Fruit fly (Drosophila melanogaster) whole organism, wandering third instar larva: Measurements from ENCODE around the gene CG33116.

ENCODE experiments used
- Abd-B ChIP-seq: fragments of >200 bp; optimal IDR thresholded peaks from 2 replicates; lab custom pipeline; 2017; ENCODE audit warnings: missing biosample characterization, missing genetic modification characterization
- CG32264 ChIP-seq: fragments of 200-800 bp; sonication (Bioruptor generic); optimal IDR thresholded peaks from 2 replicates; lab custom pipeline; 2016; ENCODE audit warnings: missing biosample characterization, missing genetic modification characterization
- CG9705 ChIP-seq: fragments of 200-800 bp; sonication (Bioruptor generic); optimal IDR thresholded peaks from 2 replicates; lab custom pipeline; 2018; ENCODE audit warnings: missing biosample characterization, mild to moderate bottlenecking, missing genetic modification characterization
- CrebA ChIP-seq: fragments of 200-800 bp; sonication (Bioruptor generic); optimal IDR thresholded peaks from 2 replicates; lab custom pipeline; 2016; ENCODE audit warnings: missing biosample characterization, mild to moderate bottlenecking, missing genetic modification characterization, borderline replicate concordance
- Dfd ChIP-seq: fragments of >200 bp; optimal IDR thresholded peaks from 2 replicates; lab custom pipeline; 2017; ENCODE audit warnings: missing biosample characterization, missing genetic modification characterization
- Dif ChIP-seq: fragments of 200-275, 200-300 bp; sonication (Bioruptor generic); optimal IDR thresholded peaks from 2 replicates; lab custom pipeline; 2018; ENCODE audit warnings: missing biosample characterization, missing genetic modification characterization; ENCODE audit not compliant: partially characterized antibody
- GATAd ChIP-seq: sonication (Bioruptor generic); optimal IDR thresholded peaks from 2 replicates; lab custom pipeline; 2016; ENCODE audit warnings: missing biosample characterization, missing genetic modification characterization
- HLH106 ChIP-seq: fragments of 200-800 bp; optimal IDR thresholded peaks from 3 replicates; lab custom pipeline; 2019; ENCODE audit warnings: missing biosample characterization, mild to moderate bottlenecking, missing genetic modification characterization, moderate library complexity
- Hnf4 ChIP-seq: fragments of 200-800 bp; sonication (Bioruptor generic); optimal IDR thresholded peaks from 2 replicates; lab custom pipeline; 2016; ENCODE audit warnings: missing biosample characterization, mild to moderate bottlenecking, missing genetic modification characterization
- Hr78 ChIP-seq: fragments of >200 bp; optimal IDR thresholded peaks from 2 replicates; lab custom pipeline; 2017; ENCODE audit warnings: missing biosample characterization, missing genetic modification characterization
- Hr83 ChIP-seq: fragments of 200-300 bp; sonication (Bioruptor generic); optimal IDR thresholded peaks from 2 replicates; lab custom pipeline; 2016; ENCODE audit warnings: missing biosample characterization, mild to moderate bottlenecking, missing genetic modification characterization, moderate library complexity; ENCODE audit not compliant: poor library complexity, severe bottlenecking
- Jra ChIP-seq: sonication (Bioruptor generic); optimal IDR thresholded peaks from 2 replicates; lab custom pipeline; 2016; ENCODE audit warnings: missing biosample characterization, missing genetic modification characterization
- Mio ChIP-seq: sonication (Bioruptor generic); optimal IDR thresholded peaks from 2 replicates; lab custom pipeline; 2016; ENCODE audit warnings: missing biosample characterization, missing genetic modification characterization
- Myc ChIP-seq: fragments of >200 bp; optimal IDR thresholded peaks from 2 replicates; lab custom pipeline; 2017
- N ChIP-seq: fragments of >200 bp; optimal IDR thresholded peaks from 2 replicates; lab custom pipeline; 2018; ENCODE audit warnings: missing biosample characterization, missing external identifiers, missing genetic modification characterization
- OdsH ChIP-seq: fragments of 200-800 bp; sonication (Bioruptor generic); optimal IDR thresholded peaks from 2 replicates; lab custom pipeline; 2016; ENCODE audit warnings: missing biosample characterization, mild to moderate bottlenecking, missing genetic modification characterization
- Rel ChIP-seq, 2 experiments: fragments of 200-800 bp; sonication (Bioruptor generic) in 1 of 2; optimal IDR thresholded peaks; 2 replicates in 1 of 2; 3 replicates in 1 of 2; lab custom pipeline; 2016 to 2019; ENCODE audit warnings: mild to moderate bottlenecking in 2 of 2, missing biosample characterization in 2 of 2, missing genetic modification characterization in 2 of 2, moderate library complexity in 1 of 2
- Sp1 ChIP-seq: fragments of 200-800 bp; sonication (Bioruptor generic); optimal IDR thresholded peaks from 3 replicates; lab custom pipeline; 2019; ENCODE audit warnings: missing biosample characterization, mild to moderate bottlenecking, missing genetic modification characterization, moderate library complexity
- Vsx2 ChIP-seq: fragments of 200-300, 225-300 bp; sonication (Bioruptor generic); optimal IDR thresholded peaks from 2 replicates; lab custom pipeline; 2018; ENCODE audit warnings: missing biosample characterization, missing genetic modification characterization; ENCODE audit not compliant: partially characterized antibody
- br ChIP-seq: fragments of 200-800 bp; sonication (Bioruptor generic); optimal IDR thresholded peaks from 2 replicates; lab custom pipeline; 2016; ENCODE audit warnings: missing biosample characterization, missing genetic modification characterization
- brk ChIP-seq: fragments of 200-800 bp; sonication (Bioruptor generic); optimal IDR thresholded peaks from 2 replicates; lab custom pipeline; 2016; ENCODE audit warnings: missing biosample characterization, mild to moderate bottlenecking, missing genetic modification characterization
- dl ChIP-seq, 2 experiments: fragments of 175-275, 200-275 bp in 1 of 2; fragments of 200-275 bp in 1 of 2; sonication (Bioruptor generic); optimal IDR thresholded peaks; lab custom pipeline; 2018; ENCODE audit warnings: mild to moderate bottlenecking in 2 of 2, missing biosample characterization in 2 of 2, missing genetic modification characterization in 2 of 2, moderate library complexity in 2 of 2; ENCODE audit not compliant: partially characterized antibody in 2 of 2, insufficient read depth in 1 of 2
- dmrt93B ChIP-seq: fragments of 200-800 bp; sonication (Bioruptor generic); optimal IDR thresholded peaks from 2 replicates; lab custom pipeline; 2018; ENCODE audit warnings: missing biosample characterization, mild to moderate bottlenecking, missing genetic modification characterization
- dsf ChIP-seq: sonication (Bioruptor generic); optimal IDR thresholded peaks from 2 replicates; lab custom pipeline; 2016; ENCODE audit warnings: missing biosample characterization, missing genetic modification characterization, borderline replicate concordance
- ey ChIP-seq: fragments of 200-800 bp; sonication (Bioruptor generic); optimal IDR thresholded peaks from 2 replicates; lab custom pipeline; 2016; ENCODE audit warnings: missing biosample characterization, missing genetic modification characterization
- foxo ChIP-seq, 2 experiments: fragments of 200-800 bp; sonication (Bioruptor generic); optimal IDR thresholded peaks; 2 replicates in 1 of 2; 3 replicates in 1 of 2; lab custom pipeline; 2016 to 2017; ENCODE audit warnings: missing biosample characterization in 2 of 2, missing genetic modification characterization in 2 of 2
- fru ChIP-seq: fragments of 200-800 bp; sonication (Bioruptor generic); optimal IDR thresholded peaks from 3 replicates; lab custom pipeline; 2016; ENCODE audit warnings: missing biosample characterization, mild to moderate bottlenecking, missing genetic modification characterization
- h ChIP-seq: fragments of 200-800 bp; sonication (Bioruptor generic); optimal IDR thresholded peaks from 3 replicates; lab custom pipeline; 2016; ENCODE audit warnings: missing biosample characterization, mild to moderate bottlenecking, missing genetic modification characterization
- jim ChIP-seq: fragments of 175-275, 200-325 bp; sonication (Bioruptor generic); optimal IDR thresholded peaks from 2 replicates; lab custom pipeline; 2016; ENCODE audit warnings: missing biosample characterization, mild to moderate bottlenecking, missing genetic modification characterization
- lola ChIP-seq: fragments of >200 bp; optimal IDR thresholded peaks from 2 replicates; lab custom pipeline; 2017; ENCODE audit warnings: missing biosample characterization, missing genetic modification characterization
- pan ChIP-seq: fragments of >200 bp; optimal IDR thresholded peaks from 2 replicates; lab custom pipeline; 2017
- psq ChIP-seq: fragments of 200-800 bp; sonication (Bioruptor generic); optimal IDR thresholded peaks from 3 replicates; lab custom pipeline; 2017; ENCODE audit warnings: missing biosample characterization, mild to moderate bottlenecking, missing genetic modification characterization, moderate library complexity
- rgr ChIP-seq: fragments of 200-800 bp; sonication (Bioruptor generic); optimal IDR thresholded peaks from 3 replicates; lab custom pipeline; 2016; ENCODE audit warnings: missing biosample characterization, mild to moderate bottlenecking, missing genetic modification characterization
- sage ChIP-seq: fragments of 200-800 bp; sonication (Bioruptor generic); optimal IDR thresholded peaks from 2 replicates; lab custom pipeline; 2016; ENCODE audit warnings: missing biosample characterization, mild to moderate bottlenecking, missing genetic modification characterization
- sv ChIP-seq: fragments of 200-800 bp; sonication (Bioruptor generic); optimal IDR thresholded peaks from 3 replicates; lab custom pipeline; 2016; ENCODE audit warnings: missing biosample characterization, missing genetic modification characterization
- tai ChIP-seq: sonication (Bioruptor generic); optimal IDR thresholded peaks from 2 replicates; lab custom pipeline; 2016; ENCODE audit warnings: missing biosample characterization, missing genetic modification characterization
- usp ChIP-seq: fragments of >200 bp; optimal IDR thresholded peaks from 2 replicates; lab custom pipeline; 2017; ENCODE audit warnings: missing biosample characterization, missing genetic modification characterization
- woc ChIP-seq: sonication (Bioruptor generic); optimal IDR thresholded peaks from 2 replicates; lab custom pipeline; 2016; ENCODE audit warnings: missing biosample characterization, mild to moderate bottlenecking, missing genetic modification characterization

The CG33116 gene

DNA sequence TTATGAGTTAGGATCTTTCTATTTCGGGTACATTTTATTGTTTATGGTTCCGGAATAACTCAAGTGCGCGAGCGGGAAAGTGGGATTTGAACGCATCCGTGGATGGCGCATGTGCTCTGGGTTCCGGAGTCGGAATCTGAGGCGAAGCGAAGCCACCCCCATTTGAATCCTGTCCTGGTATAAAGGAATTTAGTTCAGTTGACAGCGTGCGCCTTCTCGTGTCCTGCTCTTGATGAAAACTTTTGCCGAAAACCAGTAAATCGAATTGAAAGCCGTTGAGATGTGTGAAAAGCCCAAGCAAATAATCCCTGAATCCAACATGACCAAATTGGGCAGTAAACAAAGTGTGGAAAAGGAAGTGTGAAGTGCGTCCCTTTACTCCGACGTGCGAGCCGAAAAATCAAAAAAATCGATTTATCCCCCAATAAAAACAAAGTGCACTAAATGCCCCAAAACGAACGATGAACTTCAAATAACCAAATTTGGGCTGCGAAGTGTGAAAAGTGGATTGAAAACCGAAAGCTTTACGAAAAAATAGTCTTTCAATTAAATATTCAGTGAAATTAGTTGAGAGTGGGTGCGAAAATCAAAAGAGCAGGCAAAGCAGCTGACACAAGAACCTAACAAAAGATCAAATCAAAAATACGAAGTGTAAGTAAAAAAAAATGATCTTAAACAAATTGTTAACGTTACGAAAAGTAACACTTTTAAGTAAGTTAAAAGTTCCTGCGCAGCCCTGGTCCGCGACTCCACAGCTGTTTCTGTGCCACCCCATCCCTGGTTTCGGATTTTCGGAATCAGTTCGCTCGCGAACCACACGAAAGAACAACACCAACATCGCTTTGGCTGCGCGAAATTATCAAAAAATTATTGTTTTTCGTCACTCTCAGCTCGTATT is 53.4 kb downstream of the CG33116 start, which contains the start of gene Lar:
TSS of gene Lar (plus strand) at position 188 of the 898 bp plus-strand sequence.
- TF ChIP-seq woc (GFP tag; lab: Kevin White, UChicago) (peak; percentile 63), psq (GFP tag; lab: Kevin White, UChicago) (peak; percentile 43), sv (GFP tag; lab: Kevin White, UChicago) (peak; percentile 72), rgr (GFP tag; lab: Kevin White, UChicago) (peak; percentile 70), foxo (GFP tag; optimal IDR thresholded peaks at IDR 0.05; lab: Kevin White, UChicago) (peak in 1 of 2 experiments; percentile 70), CrebA (GFP tag; lab: Kevin White, UChicago) (no peak), Abd-B (GFP tag; lab: Kevin White, UChicago) (no peak), Myc (lab: Kevin White, UChicago) (no peak), Rel (GFP tag; optimal IDR thresholded peaks at IDR 0.05; lab: Kevin White, UChicago) (no peak), Rel (tag; optimal IDR thresholded peaks at IDR 0.05; lab: Kevin White, UChicago) (peak; percentile 47), pan (no peak), br (GFP tag; lab: Kevin White, UChicago) (peak; percentile 65), Mio (GFP tag; lab: Kevin White, UChicago) (no peak), dl (GFP tag; optimal IDR thresholded peaks at IDR 0.05; lab: Kevin White, UChicago; ENCODE audit: insufficient read depth in 1 of 2, partially characterized antibody in 2 of 2) (no peak), sage (GFP tag; lab: Kevin White, UChicago) (no peak), usp (no peak), tai (GFP tag; lab: Kevin White, UChicago) (no peak), HLH106 (tag; lab: Kevin White, UChicago) (peak; percentile 59), h (peak; percentile 61), Vsx2 (GFP tag; lab: Kevin White, UChicago) (no peak), Dfd (GFP tag; lab: Kevin White, UChicago) (no peak), dsf (GFP tag; lab: Kevin White, UChicago) (no peak), Dif (GFP tag; lab: Kevin White, UChicago) (no peak), Hr83 (GFP tag; lab: Kevin White, UChicago) (peak; percentile 72), GATAd (GFP tag; lab: Kevin White, UChicago) (no peak), fru (GFP tag; lab: Kevin White, UChicago) (peak; percentile 61), dmrt93B (GFP tag; lab: Kevin White, UChicago) (no peak), OdsH (peak; percentile 41), brk (GFP tag; lab: Kevin White, UChicago) (no peak), Hr78 (GFP tag; lab: Kevin White, UChicago) (no peak), Sp1 (GFP tag; lab: Kevin White, UChicago) (peak; percentile 55), CG9705 (no peak), ey (GFP tag; lab: Kevin White, UChicago) (peak; percentile 55), CG32264 (GFP tag; lab: Kevin White, UChicago) (no peak), N (no peak), lola (GFP tag; lab: Kevin White, UChicago) (no peak), Hnf4 (GFP tag; lab: Kevin White, UChicago) (no peak), Jra (GFP tag; lab: Kevin White, UChicago) (no peak), jim (GFP tag; lab: Kevin White, UChicago) (no peak)
